Worm (Caenorhabditis elegans): ENCODE results near the gene oatr-1.

Gene oatr-1

ce11 chrIII:6395706-6396232 is at the start of gene oatr-1:
oatr-1 (minus strand) TSS chrIII:6396182.
- TF ChIP-seq ref-1 (GFP tag; conservative IDR thresholded peaks at IDR 0.05) (no peak), ztf-23 (GFP tag; IDR thresholded peaks at IDR 0.05) (no peak), tab-1 (GFP tag; IDR thresholded peaks at IDR 0.05) (no peak), flt-1 (GFP tag; IDR thresholded peaks at IDR 0.05) (no peak), klf-2 (GFP tag; conservative IDR thresholded peaks at IDR 0.05) (no peak), T22C8.4 (GFP tag; IDR thresholded peaks at IDR 0.05) (no peak), ztf-29 (GFP tag; IDR thresholded peaks at IDR 0.05) (no peak), cog-1 (tag; optimal IDR thresholded peaks at IDR 0.05) (no peak), med-1 (GFP tag; optimal IDR thresholded peaks at IDR 0.05; ENCODE audit: insufficient read depth) (no peak)

- no peak for TF ChIP-seq flt-1 (GFP tag; IDR thresholded peaks at IDR 0.05)
- TF ChIP-seq med-1 (GFP tag; optimal IDR thresholded peaks at IDR 0.05; ENCODE audit: insufficient read depth): no peak
- TF ChIP-seq tab-1 (GFP tag; IDR thresholded peaks at IDR 0.05): no peak
- no peak for TF ChIP-seq ztf-23 (GFP tag; IDR thresholded peaks at IDR 0.05)
- TF ChIP-seq T22C8.4 (GFP tag; IDR thresholded peaks at IDR 0.05): no peak
- no peak for TF ChIP-seq klf-2 (GFP tag; conservative IDR thresholded peaks at IDR 0.05)
- no peak for TF ChIP-seq ref-1 (GFP tag; conservative IDR thresholded peaks at IDR 0.05)
- TF ChIP-seq ztf-29 (GFP tag; IDR thresholded peaks at IDR 0.05): no peak
- TF ChIP-seq cog-1 (tag; optimal IDR thresholded peaks at IDR 0.05): no peak
These were observed 48.4 kb upstream of the oatr-1 start, which contains the start of gene C05D11.13 for ce11 chrIII:6444335-6444734. C05D11.13 (minus strand) TSS chrIII:6444586.

- TF ChIP-seq flt-1 (GFP tag; IDR thresholded peaks at IDR 0.05) (no peak), ztf-23 (GFP tag; IDR thresholded peaks at IDR 0.05) (no peak), tab-1 (GFP tag; IDR thresholded peaks at IDR 0.05) (no peak), klf-2 (GFP tag; conservative IDR thresholded peaks at IDR 0.05) (no peak), T22C8.4 (GFP tag; IDR thresholded peaks at IDR 0.05) (no peak), ref-1 (GFP tag; conservative IDR thresholded peaks at IDR 0.05) (no peak), cog-1 (tag; optimal IDR thresholded peaks at IDR 0.05) (no peak), med-1 (GFP tag; optimal IDR thresholded peaks at IDR 0.05; ENCODE audit: insufficient read depth) (no peak), ztf-29 (GFP tag; IDR thresholded peaks at IDR 0.05) (no peak)
These were observed 46.5 kb upstream of the oatr-1 start, which contains the start of gene mel-32 for ce11 chrIII:6442305-6443125. mel-32 (minus strand) TSS chrIII:6443000.

- TF ChIP-seq ref-1 (GFP tag; conservative IDR thresholded peaks at IDR 0.05): no peak
- no peak for TF ChIP-seq T22C8.4 (GFP tag; IDR thresholded peaks at IDR 0.05)
- no peak for TF ChIP-seq ztf-23 (GFP tag; IDR thresholded peaks at IDR 0.05)
- no peak for TF ChIP-seq flt-1 (GFP tag; IDR thresholded peaks at IDR 0.05)
- no peak for TF ChIP-seq med-1 (GFP tag; optimal IDR thresholded peaks at IDR 0.05; ENCODE audit: insufficient read depth)
- TF ChIP-seq ztf-29 (GFP tag; IDR thresholded peaks at IDR 0.05): no peak
- TF ChIP-seq tab-1 (GFP tag; IDR thresholded peaks at IDR 0.05): no peak
- TF ChIP-seq cog-1 (tag; optimal IDR thresholded peaks at IDR 0.05): no peak
- no peak for TF ChIP-seq klf-2 (GFP tag; conservative IDR thresholded peaks at IDR 0.05)
These were observed 43.9 kb upstream of the oatr-1 start for ce11 chrIII:6439854-6440253.

- no peak for TF ChIP-seq ztf-29 (GFP tag; IDR thresholded peaks at IDR 0.05)
- no peak for TF ChIP-seq T22C8.4 (GFP tag; IDR thresholded peaks at IDR 0.05)
- no peak for TF ChIP-seq ref-1 (GFP tag; conservative IDR thresholded peaks at IDR 0.05)
- no peak for TF ChIP-seq cog-1 (tag; optimal IDR thresholded peaks at IDR 0.05)
- no peak for TF ChIP-seq ztf-23 (GFP tag; IDR thresholded peaks at IDR 0.05)
- TF ChIP-seq klf-2 (GFP tag; conservative IDR thresholded peaks at IDR 0.05): no peak
- TF ChIP-seq flt-1 (GFP tag; IDR thresholded peaks at IDR 0.05): no peak
- TF ChIP-seq tab-1 (GFP tag; IDR thresholded peaks at IDR 0.05): no peak
- no peak for TF ChIP-seq med-1 (GFP tag; optimal IDR thresholded peaks at IDR 0.05; ENCODE audit: insufficient read depth)
These were observed 40.3 kb upstream of the oatr-1 start, which contains the start of gene C05D11.1 for ce11 chrIII:6436308-6436707. C05D11.1 (plus strand) TSS chrIII:6436608.

ce11 chrIII:6432939-6433338 is 37.0 kb upstream of the oatr-1 start, which contains the start of gene vps-16:
vps-16 (plus strand) TSS chrIII:6433239.
- TF ChIP-seq cog-1 (tag; optimal IDR thresholded peaks at IDR 0.05) (no peak), klf-2 (GFP tag; conservative IDR thresholded peaks at IDR 0.05) (no peak), ztf-23 (GFP tag; IDR thresholded peaks at IDR 0.05) (no peak)

- peak; percentile 68; the same call in 1 of the 2 replicates for TF ChIP-seq flt-1 (GFP tag; IDR thresholded peaks at IDR 0.05)
- TF ChIP-seq cog-1 (tag; optimal IDR thresholded peaks at IDR 0.05): no peak
These were observed 35.8 kb upstream of the oatr-1 start, which contains the start of the genes mrps-17 and txdc-9 for ce11 chrIII:6431766-6432228. mrps-17 (minus strand) TSS chrIII:6431798. txdc-9 (plus strand) TSS chrIII:6432178.

ce11 chrIII:6430834-6431233 is 34.9 kb upstream of the oatr-1 start, which contains the start of gene popl-1:
popl-1 (minus strand) TSS chrIII:6430934.
- no peak for TF ChIP-seq flt-1 (GFP tag; IDR thresholded peaks at IDR 0.05)
- no peak for TF ChIP-seq cog-1 (tag; optimal IDR thresholded peaks at IDR 0.05)

- TF ChIP-seq flt-1 (GFP tag; IDR thresholded peaks at IDR 0.05) (no peak), ref-1 (GFP tag; conservative IDR thresholded peaks at IDR 0.05) (no peak), tab-1 (GFP tag; IDR thresholded peaks at IDR 0.05) (no peak), cog-1 (tag; optimal IDR thresholded peaks at IDR 0.05) (no peak), ztf-23 (GFP tag; IDR thresholded peaks at IDR 0.05) (no peak), klf-2 (GFP tag; conservative IDR thresholded peaks at IDR 0.05) (no peak), T22C8.4 (GFP tag; IDR thresholded peaks at IDR 0.05) (no peak), med-1 (GFP tag; optimal IDR thresholded peaks at IDR 0.05; ENCODE audit: insufficient read depth) (no peak), ztf-29 (GFP tag; IDR thresholded peaks at IDR 0.05) (no peak)
These were observed 31.2 kb upstream of the oatr-1 start, which contains the start of gene C05D11.8 for ce11 chrIII:6427205-6427604. C05D11.8 (minus strand) TSS chrIII:6427305.
